Worm (Caenorhabditis elegans) whole organism, late embryonic: ENCODE data around the gene brap-2.

ENCODE experiments used
- C08G9.2 ChIP-seq: sonication (generic microtip); optimal IDR thresholded peaks from 2 replicates; lab custom pipeline; 2016; ENCODE audit warnings: mild to moderate bottlenecking, missing genetic modification characterization, moderate library complexity, missing compliant biosample characterization
- C38D4.7 ChIP-seq: fragments of 200-800 bp; sonication (Bioruptor generic); optimal IDR thresholded peaks from 2 replicates; lab custom pipeline; 2018; ENCODE audit warnings: mild to moderate bottlenecking, missing genetic modification characterization, moderate library complexity, missing compliant biosample characterization
- F13H6.1 ChIP-seq: sonication (generic microtip); optimal IDR thresholded peaks from 2 replicates; lab custom pipeline; 2016; ENCODE audit warnings: missing genetic modification characterization, missing compliant biosample characterization
- K09A11.1 ChIP-seq: sonication (generic microtip); optimal IDR thresholded peaks from 2 replicates; lab custom pipeline; 2017; ENCODE audit warnings: antibody characterized with exemption, mild to moderate bottlenecking, missing genetic modification characterization, missing compliant biosample characterization; ENCODE audit not compliant: insufficient read depth
- T23F11.4 ChIP-seq: fragments of 200-800 bp; sonication (Bioruptor generic); optimal IDR thresholded peaks from 2 replicates; lab custom pipeline; 2018; ENCODE audit warnings: mild to moderate bottlenecking, missing genetic modification characterization, missing compliant biosample characterization
- ama-1 ChIP-seq: fragments of 150-350 bp; optimal IDR thresholded peaks from 2 replicates; lab custom pipeline; 2014
- ceh-14 ChIP-seq: sonication (generic microtip); optimal IDR thresholded peaks from 2 replicates; lab custom pipeline; 2016; ENCODE audit warnings: missing genotype, missing genetic modification characterization, missing compliant biosample characterization
- ceh-19 ChIP-seq: fragments of 200-800 bp; sonication (Bioruptor generic); optimal IDR thresholded peaks from 2 replicates; lab custom pipeline; 2018; ENCODE audit warnings: mild to moderate bottlenecking, missing genetic modification characterization, missing compliant biosample characterization
- ceh-45 ChIP-seq: fragments of 200-800 bp; sonication (Bioruptor generic); IDR thresholded peaks from 2 replicates; pipeline ENCODE4 v1.3.6; 2022; ENCODE audit warnings: missing genetic modification reagents, missing genetic modification characterization, missing compliant biosample characterization
- ceh-6 ChIP-seq: fragments of 200-800 bp; sonication (Bioruptor generic); optimal IDR thresholded peaks from 2 replicates; lab custom pipeline; 2018; ENCODE audit warnings: mild to moderate bottlenecking, missing genetic modification characterization, missing compliant biosample characterization
- dmd-4 ChIP-seq: sonication (generic microtip); optimal IDR thresholded peaks from 2 replicates; lab custom pipeline; 2016; ENCODE audit warnings: borderline replicate concordance, missing genetic modification characterization, missing compliant biosample characterization
- dve-1 ChIP-seq: sonication (generic microtip); optimal IDR thresholded peaks from 2 replicates; lab custom pipeline; 2017; ENCODE audit warnings: antibody characterized with exemption, mild to moderate bottlenecking, missing genetic modification characterization, missing compliant biosample characterization
- elt-4 ChIP-seq: sonication (generic microtip); optimal IDR thresholded peaks from 2 replicates; lab custom pipeline; 2016; ENCODE audit warnings: missing genetic modification characterization, missing compliant biosample characterization
- eyg-1 ChIP-seq: sonication (generic microtip); optimal IDR thresholded peaks from 2 replicates; lab custom pipeline; 2016; ENCODE audit warnings: missing genotype, missing genetic modification characterization, missing compliant biosample characterization
- fkh-10 ChIP-seq: fragments of 150-350 bp; optimal IDR thresholded peaks from 2 replicates; lab custom pipeline; 2014; ENCODE audit warnings: missing biosample characterization, missing genetic modification reagents, missing genetic modification characterization
- hlh-30 ChIP-seq: sonication (generic microtip); optimal IDR thresholded peaks from 2 replicates; lab custom pipeline; 2017; ENCODE audit warnings: antibody characterized with exemption, missing genetic modification characterization, missing compliant biosample characterization; ENCODE audit not compliant: insufficient read depth
- lin-11 ChIP-seq: fragments of 200-800 bp; sonication (Bioruptor generic); optimal IDR thresholded peaks from 2 replicates; lab custom pipeline; 2018; ENCODE audit warnings: mild to moderate bottlenecking, missing genetic modification characterization, missing compliant biosample characterization
- mec-3 ChIP-seq: sonication (generic microtip); optimal IDR thresholded peaks from 2 replicates; lab custom pipeline; 2016; ENCODE audit warnings: borderline replicate concordance, missing genetic modification characterization, missing compliant biosample characterization
- nfya-1 ChIP-seq: sonication (generic microtip); optimal IDR thresholded peaks from 2 replicates; lab custom pipeline; 2017; ENCODE audit warnings: missing genetic modification characterization, mild to moderate bottlenecking, missing compliant biosample characterization, antibody characterized with exemption, moderate library complexity
- nhr-11 ChIP-seq: fragments of 150-350 bp; optimal IDR thresholded peaks from 2 replicates; lab custom pipeline; 2014; ENCODE audit warnings: missing biosample characterization, missing genetic modification characterization
- pha-2 ChIP-seq: sonication (generic microtip); optimal IDR thresholded peaks from 2 replicates; lab custom pipeline; 2017; ENCODE audit warnings: mild to moderate bottlenecking, missing genetic modification characterization, missing compliant biosample characterization
- pha-4 ChIP-seq: fragments of 150-350 bp; optimal IDR thresholded peaks from 2 replicates; lab custom pipeline; 2018; ENCODE audit warnings: missing biosample characterization, missing genetic modification reagents, missing genetic modification characterization
- pqm-1 ChIP-seq: sonication (generic microtip); optimal IDR thresholded peaks from 2 replicates; lab custom pipeline; 2016; ENCODE audit warnings: missing genetic modification characterization, missing compliant biosample characterization
- rnt-1 ChIP-seq: sonication (generic microtip); optimal IDR thresholded peaks from 2 replicates; lab custom pipeline; 2016; ENCODE audit warnings: missing genetic modification characterization, missing compliant biosample characterization
- sdc-2 ChIP-seq: sonication (generic microtip); optimal IDR thresholded peaks from 2 replicates; lab custom pipeline; 2016; ENCODE audit warnings: missing genotype, missing genetic modification characterization, missing compliant biosample characterization
- sox-2 ChIP-seq: fragments of 200-800 bp; sonication (Bioruptor generic); IDR thresholded peaks from 2 replicates; pipeline ENCODE4 v1.3.6; 2022; ENCODE audit warnings: missing genetic modification reagents, missing genetic modification characterization, missing compliant biosample characterization
- tbx-2 ChIP-seq: sonication (generic microtip); optimal IDR thresholded peaks from 2 replicates; lab custom pipeline; 2016; ENCODE audit warnings: missing genetic modification characterization, missing compliant biosample characterization
- unc-3 ChIP-seq, 2 experiments: fragments of 200-800 bp in 1 of 2; sonication (Bioruptor generic) in 1 of 2; sonication (generic microtip) in 1 of 2; conservative IDR thresholded peaks in 1 of 2; optimal IDR thresholded peaks in 1 of 2; 2 replicates each; pipeline versions ENCODE4 v1.3.6 to Lab custom; 2016 to 2022; ENCODE audit warnings: missing compliant biosample characterization in 2 of 2, missing genetic modification characterization in 2 of 2, missing genetic modification reagents in 1 of 2
- unc-42 ChIP-seq: sonication (generic microtip); optimal IDR thresholded peaks from 2 replicates; lab custom pipeline; 2016; ENCODE audit warnings: missing genotype, missing genetic modification characterization, missing compliant biosample characterization
- unc-55 ChIP-seq: sonication (generic microtip); optimal IDR thresholded peaks from 2 replicates; lab custom pipeline; 2017; ENCODE audit warnings: missing biosample characterization, missing genetic modification reagents, missing genetic modification characterization
- unc-86 ChIP-seq: sonication (generic microtip); optimal IDR thresholded peaks from 2 replicates; lab custom pipeline; 2016; ENCODE audit warnings: missing genetic modification characterization, missing compliant biosample characterization
- zip-5 ChIP-seq: sonication (generic microtip); optimal IDR thresholded peaks from 2 replicates; lab custom pipeline; 2016; ENCODE audit warnings: missing genetic modification characterization, missing compliant biosample characterization
- ztf-16 ChIP-seq: sonication (generic microtip); optimal IDR thresholded peaks from 2 replicates; lab custom pipeline; 2017; ENCODE audit warnings: missing genetic modification characterization, missing compliant biosample characterization

The brap-2 gene

DNA sequence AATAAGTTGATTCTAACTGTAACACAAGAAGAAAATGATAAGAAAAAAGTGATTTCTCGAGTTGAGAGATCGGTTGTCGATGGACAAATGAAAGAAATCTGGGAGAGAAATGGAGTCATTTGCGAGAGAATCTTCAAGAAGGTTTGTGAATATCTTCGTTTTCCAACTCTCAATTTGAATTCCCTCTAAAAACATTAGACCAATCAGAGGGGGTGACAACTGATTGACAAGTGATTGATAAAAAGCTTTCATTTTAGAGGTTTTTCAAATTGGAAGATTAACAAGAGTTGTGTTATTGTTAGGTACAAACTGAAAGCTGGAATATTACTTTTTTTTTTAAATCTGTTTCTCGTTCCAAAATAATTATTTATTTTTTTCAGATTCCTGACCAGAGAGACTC, 24.9 kb upstream of the brap-2 start:
- TF ChIP-seq nhr-11 (tag; lab: Kevin White, UChicago) = no peak
- no peak for TF ChIP-seq T23F11.4
- no peak for TF ChIP-seq ceh-14 (tag; lab: Kevin White, UChicago)
- peak; percentile 90 for TF ChIP-seq unc-55
- TF ChIP-seq C08G9.2 (tag; lab: Kevin White, UChicago) = no peak
- TF ChIP-seq lin-11 (tag; lab: Kevin White, UChicago) = no peak
- no peak for TF ChIP-seq sdc-2 (tag; lab: Kevin White, UChicago)
- TF ChIP-seq ceh-45 (GFP tag; lab: Robert Waterston, UW) = no peak

DNA sequence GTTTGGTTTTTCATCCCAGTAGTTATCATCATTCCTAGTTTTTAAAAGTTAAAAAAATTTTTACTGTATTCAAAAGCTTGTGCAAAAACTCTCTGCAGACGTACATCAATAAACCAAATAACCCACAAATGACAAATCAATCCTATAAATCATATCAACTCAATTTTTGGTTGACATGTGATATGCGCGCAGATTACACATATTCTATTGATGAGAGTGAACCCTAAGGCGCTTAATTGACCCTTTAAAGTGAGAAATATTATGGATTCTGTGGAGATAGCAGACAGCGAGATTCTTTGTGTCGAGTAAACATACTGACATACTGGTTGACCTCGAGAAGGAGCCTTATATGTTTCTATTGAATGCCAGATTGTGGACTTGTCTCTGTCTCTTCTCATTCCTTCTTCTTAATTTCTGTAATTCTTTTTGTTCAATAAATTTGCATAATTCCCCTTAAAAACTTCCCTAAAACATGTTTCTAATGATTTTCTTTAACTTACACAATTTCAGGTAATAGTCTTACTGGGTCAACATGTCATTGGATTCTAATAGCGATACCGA, 23.3 kb upstream of the brap-2 start, which contains the start of gene EEED8.2:
Gene EEED8.2 (plus strand): TSS at position 511 of the 561 bp plus-strand sequence.
- no peak for TF ChIP-seq unc-86 (tag; lab: Kevin White, UChicago)
- TF ChIP-seq unc-55 = peak; percentile 39
- TF ChIP-seq sdc-2 (tag; lab: Kevin White, UChicago) = no peak
- TF ChIP-seq tbx-2 (tag; lab: Kevin White, UChicago) = peak; percentile 3
- TF ChIP-seq hlh-30 = peak; percentile 24

DNA sequence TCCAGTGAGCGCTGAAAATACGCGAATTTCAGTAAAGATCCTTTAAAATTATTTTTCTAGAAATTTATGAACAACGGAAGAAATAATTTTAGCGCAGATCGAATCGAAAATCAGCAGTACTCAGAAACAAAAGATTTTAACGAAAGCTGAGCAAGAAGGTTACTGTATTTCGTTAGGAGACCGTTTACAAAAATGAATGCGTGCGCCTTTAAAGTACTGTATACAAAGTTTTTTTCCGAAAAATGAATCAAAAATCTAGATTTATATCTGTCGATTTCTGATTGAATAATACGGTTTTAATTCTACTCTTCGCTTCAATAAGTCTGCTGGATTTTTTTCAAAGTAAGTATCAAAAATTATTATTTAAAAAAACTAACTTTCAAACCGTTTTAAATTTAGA, 21.1 kb upstream of the brap-2 start, which contains the start of the genes EEED8.14 and EEED8.3:
Gene EEED8.14 (minus strand): TSS at position 13 of the 400 bp plus-strand sequence.
Gene EEED8.3 (plus strand): TSS at position 237 of the 400 bp plus-strand sequence.
- TF ChIP-seq unc-3 (GFP tag; conservative IDR thresholded peaks at IDR 0.05; lab: Robert Waterston, UW) = no peak
- no peak for TF ChIP-seq unc-3 (tag; optimal IDR thresholded peaks at IDR 0.05; lab: Kevin White, UChicago)
- TF ChIP-seq elt-4 (tag; lab: Kevin White, UChicago) = no peak
- TF ChIP-seq F13H6.1 (tag; lab: Kevin White, UChicago) = no peak
- no peak for TF ChIP-seq K09A11.1 (tag; lab: Kevin White, UChicago)
- TF ChIP-seq unc-86 (tag; lab: Kevin White, UChicago) = no peak

ce11 chrII:5412467-5412866, 19.5 kb upstream of the brap-2 start, which contains the start of the genes EEED8.13 and EEED8.18:
TSS of gene EEED8.13 (minus strand) at chrII:5412567.
TSS of gene EEED8.18 (minus strand) at chrII:5412610.
- TF ChIP-seq eyg-1 (tag; lab: Kevin White, UChicago) (no peak), pha-2 (tag; lab: Kevin White, UChicago) (no peak), ceh-19 (GFP tag; lab: Kevin White, UChicago) (no peak), zip-5 (tag; lab: Kevin White, UChicago) (no peak), ama-1 (no peak), pha-4 (tag; lab: Kevin White, UChicago) (no peak), dmd-4 (tag; lab: Kevin White, UChicago) (no peak), C38D4.7 (GFP tag; lab: Kevin White, UChicago) (no peak), sox-2 (GFP tag; lab: Robert Waterston, UW) (no peak), C08G9.2 (tag; lab: Kevin White, UChicago) (no peak), unc-42 (no peak), ztf-16 (tag; lab: Kevin White, UChicago) (no peak), ceh-6 (no peak), pqm-1 (tag; lab: Kevin White, UChicago) (no peak), dve-1 (tag; lab: Kevin White, UChicago) (no peak), fkh-10 (GFP tag; lab: Kevin White, UChicago) (no peak), K09A11.1 (tag; lab: Kevin White, UChicago) (no peak), sdc-2 (tag; lab: Kevin White, UChicago) (no peak), nfya-1 (tag; lab: Kevin White, UChicago) (no peak), mec-3 (no peak)
- TF ChIP-seq, all 69 proteins: peak for 0

DNA sequence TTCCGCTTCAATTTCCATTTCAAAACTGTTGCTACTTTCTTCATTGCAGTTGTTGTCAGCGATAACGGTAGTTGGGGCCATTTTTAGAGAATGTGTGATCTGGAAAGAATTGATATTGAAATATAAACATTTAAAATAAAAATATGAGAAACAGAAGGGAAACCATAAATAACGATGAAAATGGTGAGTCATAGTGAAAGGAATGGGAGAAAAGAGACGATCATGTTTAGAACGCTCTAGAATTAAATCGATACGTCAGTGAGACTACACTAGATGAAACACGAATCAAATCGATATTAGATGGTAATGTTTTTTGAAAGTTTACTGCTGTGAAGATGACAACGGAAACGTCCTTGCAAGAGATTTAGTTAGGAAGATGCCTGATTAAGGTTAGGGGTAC, 15.9 kb upstream of the brap-2 start, which contains the start of the genes EEED8.12 and EEED8.4:
Gene EEED8.12 (minus strand): TSS at position 101 of the 400 bp plus-strand sequence.
Gene EEED8.4 (plus strand): TSS at position 396 of the 400 bp plus-strand sequence.
- no peak for TF ChIP-seq C08G9.2 (tag; lab: Kevin White, UChicago)
- TF ChIP-seq elt-4 (tag; lab: Kevin White, UChicago) = no peak
- no peak for TF ChIP-seq rnt-1 (tag; lab: Kevin White, UChicago)
- no peak for TF ChIP-seq C38D4.7 (GFP tag; lab: Kevin White, UChicago)
